Fruit fly (Drosophila melanogaster) whole organism, embryonic: Measurements from ENCODE around the gene Faa.

Source experiments
- Adf1 ChIP-seq: fragments of 200-800 bp; sonication (Bioruptor generic); IDR thresholded peaks from 2 replicates; pipeline ENCODE4 v1.3.6; 2022; ENCODE audit warnings: missing biosample characterization, missing genetic modification characterization
- CG10274 ChIP-seq: fragments of 200-800 bp; sonication (Bioruptor generic); optimal IDR thresholded peaks from 3 replicates; lab custom pipeline; 2017; ENCODE audit warnings: missing biosample characterization, mild to moderate bottlenecking, missing genetic modification characterization
- CG10462 ChIP-seq: fragments of 200-800 bp; sonication (Bioruptor generic); optimal IDR thresholded peaks from 2 replicates; lab custom pipeline; 2016; ENCODE audit warnings: missing biosample characterization, missing genetic modification characterization
- CG12155 ChIP-seq: fragments of 200-800 bp; sonication (Bioruptor generic); optimal IDR thresholded peaks from 3 replicates; lab custom pipeline; 2016; ENCODE audit warnings: missing biosample characterization, missing genetic modification characterization
- CG12236 ChIP-seq: fragments of 200-800 bp; sonication (Bioruptor generic); optimal IDR thresholded peaks from 2 replicates; lab custom pipeline; 2016; ENCODE audit warnings: missing biosample characterization, missing genetic modification characterization
- CG1233 ChIP-seq: fragments of 200-800 bp; sonication (Bioruptor generic); optimal IDR thresholded peaks from 4 replicates; lab custom pipeline; 2018; ENCODE audit warnings: missing biosample characterization, mild to moderate bottlenecking, missing genetic modification characterization
- CG14667 ChIP-seq: fragments of 200-800 bp; sonication (Bioruptor generic); IDR thresholded peaks from 2 replicates; pipeline ENCODE4 v1.3.6; 2022; ENCODE audit warnings: missing biosample characterization, missing genetic modification characterization
- CG15696 ChIP-seq: fragments of 200-800 bp; sonication (Bioruptor generic); optimal IDR thresholded peaks from 2 replicates; lab custom pipeline; 2019; ENCODE audit warnings: missing biosample characterization, mild to moderate bottlenecking, missing genetic modification characterization, moderate library complexity
- CG17361 ChIP-seq: fragments of 200-800 bp; sonication (Bioruptor generic); IDR thresholded peaks from 3 replicates; pipeline ENCODE4 v1.3.6; 2022; ENCODE audit warnings: missing biosample characterization, missing genetic modification characterization
- CG17385 ChIP-seq: fragments of 200-800 bp; sonication (Bioruptor generic); optimal IDR thresholded peaks from 3 replicates; lab custom pipeline; 2018; ENCODE audit warnings: missing biosample characterization, mild to moderate bottlenecking, missing genetic modification characterization
- CG43689 ChIP-seq: fragments of 200-800 bp; sonication (Bioruptor generic); IDR thresholded peaks from 2 replicates; pipeline ENCODE4 v1.3.6; 2022; ENCODE audit warnings: missing biosample characterization, missing genetic modification characterization
- CG4820 ChIP-seq: fragments of 200-800 bp; sonication (Bioruptor generic); optimal IDR thresholded peaks from 3 replicates; lab custom pipeline; 2016; ENCODE audit warnings: missing biosample characterization, missing genetic modification characterization
- CG6791 ChIP-seq: fragments of 200-800 bp; sonication (Bioruptor generic); IDR thresholded peaks from 3 replicates; pipeline ENCODE4 v1.3.6; 2022; ENCODE audit warnings: missing biosample characterization, missing genetic modification characterization; ENCODE audit not compliant: partially characterized antibody
- CG8944 ChIP-seq: fragments of 200-800 bp; sonication (Bioruptor generic); optimal IDR thresholded peaks from 3 replicates; lab custom pipeline; 2016; ENCODE audit warnings: missing biosample characterization, missing genetic modification characterization
- CG9797 ChIP-seq: fragments of 200-800 bp; sonication (Bioruptor generic); optimal IDR thresholded peaks from 3 replicates; lab custom pipeline; 2018; ENCODE audit warnings: missing biosample characterization, mild to moderate bottlenecking, missing genetic modification characterization
- D19A ChIP-seq: fragments of 200-800 bp; optimal IDR thresholded peaks from 3 replicates; lab custom pipeline; 2019; ENCODE audit warnings: missing biosample characterization, mild to moderate bottlenecking, missing genetic modification characterization, moderate library complexity
- Deaf1 ChIP-seq: fragments of 200-800 bp; optimal IDR thresholded peaks from 3 replicates; lab custom pipeline; 2019; ENCODE audit warnings: missing biosample characterization, mild to moderate bottlenecking, missing genetic modification characterization, moderate library complexity
- E2f2 ChIP-seq: fragments of 200-800 bp; sonication (Bioruptor generic); IDR thresholded peaks from 2 replicates; pipeline ENCODE4 v1.3.6; 2022; ENCODE audit warnings: missing biosample characterization, missing genetic modification characterization
- Fer2 ChIP-seq: fragments of 200-800 bp; sonication (Bioruptor generic); optimal IDR thresholded peaks from 2 replicates; lab custom pipeline; 2018; ENCODE audit warnings: missing biosample characterization, mild to moderate bottlenecking, missing genetic modification characterization, moderate library complexity
- GATAe ChIP-seq: fragments of 200-800 bp; sonication (Bioruptor generic); conservative IDR thresholded peaks from 2 replicates; pipeline ENCODE4 v1.3.6; 2022; ENCODE audit warnings: missing biosample characterization, missing genetic modification characterization
- HLH54F ChIP-seq: fragments of 200-800 bp; sonication (Bioruptor generic); optimal IDR thresholded peaks from 3 replicates; lab custom pipeline; 2016; ENCODE audit warnings: missing biosample characterization, missing genetic modification characterization
- Hmx ChIP-seq: fragments of 200-800 bp; sonication (Bioruptor generic); optimal IDR thresholded peaks from 2 replicates; lab custom pipeline; 2016; ENCODE audit warnings: missing biosample characterization, missing genetic modification characterization
- Mad ChIP-seq: fragments of 200-800 bp; sonication (Bioruptor generic); optimal IDR thresholded peaks from 2 replicates; lab custom pipeline; 2016; ENCODE audit warnings: missing biosample characterization, missing genetic modification characterization
- Myb ChIP-seq: fragments of 200-800 bp; sonication (Bioruptor generic); optimal IDR thresholded peaks from 2 replicates; lab custom pipeline; 2016; ENCODE audit warnings: missing biosample characterization, missing genetic modification characterization
- NC2β ChIP-seq: fragments of 200-800 bp; sonication (Bioruptor generic); optimal IDR thresholded peaks from 2 replicates; lab custom pipeline; 2016; ENCODE audit warnings: missing biosample characterization, missing genetic modification characterization
- NFAT ChIP-seq: fragments of 200-800 bp; sonication (Bioruptor generic); IDR thresholded peaks from 2 replicates; pipeline ENCODE4 v1.3.6; 2022; ENCODE audit warnings: missing biosample characterization, missing genetic modification characterization
- Ptx1 ChIP-seq: fragments of 200-800 bp; sonication (Bioruptor generic); IDR thresholded peaks from 2 replicates; pipeline ENCODE4 v1.3.6; 2022; ENCODE audit warnings: missing biosample characterization, missing genetic modification characterization
- Usf ChIP-seq: fragments of 200-800 bp; sonication (Bioruptor generic); optimal IDR thresholded peaks from 2 replicates; lab custom pipeline; 2017; ENCODE audit warnings: missing genotype, missing biosample characterization, missing genetic modification characterization
- Xbp1 ChIP-seq: fragments of 200-800 bp; sonication (Bioruptor generic); optimal IDR thresholded peaks from 3 replicates; lab custom pipeline; 2016; ENCODE audit warnings: missing biosample characterization, mild to moderate bottlenecking, missing genetic modification characterization
- YL-1 ChIP-seq: fragments of 200-800 bp; sonication (Bioruptor generic); optimal IDR thresholded peaks from 3 replicates; lab custom pipeline; 2017; ENCODE audit warnings: missing biosample characterization, mild to moderate bottlenecking, missing genetic modification characterization
- aop ChIP-seq: fragments of 200-800 bp; sonication (Bioruptor generic); IDR thresholded peaks from 2 replicates; pipeline ENCODE4 v1.3.6; 2022; ENCODE audit warnings: missing biosample characterization, missing genetic modification characterization
- cad ChIP-seq: fragments of >200 bp; optimal IDR thresholded peaks from 2 replicates; lab custom pipeline; 2017; ENCODE audit warnings: missing biosample characterization, missing genetic modification characterization
- dimm ChIP-seq: fragments of 200-800 bp; sonication (Bioruptor generic); IDR thresholded peaks from 2 replicates; pipeline ENCODE4 v1.3.6; 2022; ENCODE audit warnings: missing biosample characterization, missing genetic modification characterization
- emc ChIP-seq: fragments of 200-800 bp; sonication (Bioruptor generic); optimal IDR thresholded peaks from 2 replicates; lab custom pipeline; 2016; ENCODE audit warnings: missing biosample characterization, missing genetic modification characterization
- ewg ChIP-seq: fragments of 200-800 bp; sonication (Bioruptor generic); optimal IDR thresholded peaks from 3 replicates; lab custom pipeline; 2017; ENCODE audit warnings: mild to moderate bottlenecking, missing biosample characterization, missing genetic modification reagents, missing genetic modification characterization
- eyg ChIP-seq: fragments of 200-800 bp; sonication (Bioruptor generic); optimal IDR thresholded peaks from 3 replicates; lab custom pipeline; 2016; ENCODE audit warnings: missing biosample characterization, missing genetic modification characterization
- fu2 ChIP-seq: fragments of 200-800 bp; sonication (Bioruptor generic); optimal IDR thresholded peaks from 2 replicates; lab custom pipeline; 2016; ENCODE audit warnings: missing biosample characterization, missing genetic modification characterization
- gce ChIP-seq: fragments of 200-800 bp; sonication (Bioruptor generic); IDR thresholded peaks from 3 replicates; pipeline ENCODE4 v1.3.6; 2022; ENCODE audit warnings: missing biosample characterization, missing genetic modification characterization
- gcm ChIP-seq: fragments of 200-800 bp; sonication (Bioruptor generic); optimal IDR thresholded peaks from 2 replicates; lab custom pipeline; 2019; ENCODE audit warnings: missing biosample characterization, mild to moderate bottlenecking, missing genetic modification characterization, moderate library complexity
- ind ChIP-seq: fragments of 200-800 bp; sonication (Bioruptor generic); optimal IDR thresholded peaks from 3 replicates; lab custom pipeline; 2016; ENCODE audit warnings: missing biosample characterization, missing genetic modification characterization
- insv ChIP-seq, 2 experiments: fragments of 200-800 bp; sonication (Bioruptor generic); optimal IDR thresholded peaks; 3 replicates each; lab custom pipeline; 2016 to 2018; ENCODE audit warnings: missing biosample characterization in 2 of 2, missing genetic modification characterization in 2 of 2
- jing ChIP-seq: fragments of 200-800 bp; sonication (Bioruptor generic); optimal IDR thresholded peaks from 2 replicates; lab custom pipeline; 2018; ENCODE audit warnings: missing biosample characterization, mild to moderate bottlenecking, missing genetic modification characterization
- klu ChIP-seq: fragments of 200-800 bp; sonication (Bioruptor generic); IDR thresholded peaks from 2 replicates; pipeline ENCODE4 v1.3.6; 2022; ENCODE audit warnings: missing biosample characterization, missing genetic modification characterization
- lbe ChIP-seq: fragments of 200-800 bp; sonication (Bioruptor generic); optimal IDR thresholded peaks from 2 replicates; lab custom pipeline; 2016; ENCODE audit warnings: missing biosample characterization, mild to moderate bottlenecking, missing genetic modification characterization
- nerfin-2 ChIP-seq: fragments of 200-800 bp; sonication (Bioruptor generic); IDR thresholded peaks from 2 replicates; pipeline ENCODE4 v1.3.6; 2022; ENCODE audit warnings: missing biosample characterization, missing genetic modification characterization; ENCODE audit not compliant: partially characterized antibody
- prd ChIP-seq, 3 experiments: fragments of >200 bp in 2 of 3; fragments of 200-800 bp in 1 of 3; sonication (Bioruptor generic) in 1 of 3; optimal IDR thresholded peaks in 2 of 3; IDR thresholded peaks in 1 of 3; 2 replicates in 2 of 3; 3 replicates in 1 of 3; pipeline versions ENCODE4 v1.3.6 to Lab custom; 2017 to 2022; ENCODE audit warnings: missing biosample characterization in 1 of 3, missing genetic modification characterization in 1 of 3
- psq ChIP-seq: fragments of 200-800 bp; sonication (Bioruptor generic); optimal IDR thresholded peaks from 2 replicates; lab custom pipeline; 2017; ENCODE audit warnings: missing biosample characterization, missing genetic modification characterization
- salm ChIP-seq: fragments of 200-800 bp; sonication (Bioruptor generic); optimal IDR thresholded peaks from 2 replicates; lab custom pipeline; 2018; ENCODE audit warnings: missing biosample characterization, mild to moderate bottlenecking, missing genetic modification characterization
- sna ChIP-seq: fragments of 200-800 bp; sonication (Bioruptor generic); IDR thresholded peaks from 2 replicates; pipeline ENCODE4 v1.3.6; 2022; ENCODE audit warnings: missing biosample characterization, missing genetic modification characterization; ENCODE audit not compliant: partially characterized antibody
- ssp ChIP-seq: fragments of 200-800 bp; sonication (Bioruptor generic); IDR thresholded peaks from 2 replicates; pipeline ENCODE4 v1.3.6; 2022; ENCODE audit warnings: missing biosample characterization, missing genetic modification characterization
- tio ChIP-seq: fragments of 200-800 bp; sonication (Bioruptor generic); optimal IDR thresholded peaks from 2 replicates; lab custom pipeline; 2017; ENCODE audit warnings: missing biosample characterization, missing genetic modification characterization, inconsistent platforms
- vnd ChIP-seq: fragments of 200-800 bp; sonication (Bioruptor generic); IDR thresholded peaks from 3 replicates; pipeline ENCODE4 v1.3.6; 2022; ENCODE audit warnings: missing biosample characterization, missing genetic modification characterization; ENCODE audit not compliant: partially characterized antibody

Faa gene

dm6 chr3L:4071561-4072049, 2.1 kb downstream of the Faa start, which contains the start of gene wit (continued):
- no peak for TF ChIP-seq Fer2 (tag; lab: Kevin White, UChicago)
- TF ChIP-seq Ptx1 (GFP tag; lab: Robert Waterston, UW): no peak
- TF ChIP-seq E2f2: peak; percentile 17; the same call in 1 of the 2 replicates
- no peak for TF ChIP-seq aop (GFP tag; lab: Robert Waterston, UW)
- no peak for TF ChIP-seq CG12155
- no peak for TF ChIP-seq emc (GFP tag; lab: Kevin White, UChicago)
- TF ChIP-seq Xbp1 (GFP tag; lab: Kevin White, UChicago): peak; percentile 42
- TF ChIP-seq CG12236 (GFP tag; lab: Kevin White, UChicago): no peak
- TF ChIP-seq CG15696: no peak
- TF ChIP-seq psq (GFP tag; lab: Kevin White, UChicago): peak; percentile 92
- TF ChIP-seq dimm (GFP tag; lab: Robert Waterston, UW): no peak
- TF ChIP-seq fu2 (GFP tag; lab: Kevin White, UChicago): no peak
- TF ChIP-seq CG14667 (GFP tag; lab: Robert Waterston, UW): no peak
- TF ChIP-seq CG9797 (GFP tag; lab: Kevin White, UChicago): no peak
- no peak for TF ChIP-seq CG6791 (GFP tag; lab: Robert Waterston, UW)
- no peak for TF ChIP-seq Usf
- TF ChIP-seq gce (GFP tag; lab: Robert Waterston, UW): peak; percentile 21; the same call in 1 of the 3 replicates
- TF ChIP-seq Deaf1 (tag; lab: Kevin White, UChicago): peak; percentile 30
- no peak for TF ChIP-seq CG4820 (GFP tag; lab: Kevin White, UChicago)
- TF ChIP-seq salm: no peak
- TF ChIP-seq Hmx (GFP tag; lab: Kevin White, UChicago): no peak
- TF ChIP-seq eyg (GFP tag; lab: Kevin White, UChicago): peak; percentile 41
- no peak for TF ChIP-seq insv (GFP tag; optimal IDR thresholded peaks at IDR 0.05; lab: Kevin White, UChicago)
- no peak for TF ChIP-seq CG43689 (GFP tag; lab: Robert Waterston, UW)
- TF ChIP-seq Mad: peak; percentile 6
- no peak for TF ChIP-seq CG1233 (GFP tag; lab: Kevin White, UChicago)
- TF ChIP-seq CG17361 (GFP tag; lab: Robert Waterston, UW): no peak
- TF ChIP-seq CG10274: no peak
- TF ChIP-seq nerfin-2 (GFP tag; lab: Robert Waterston, UW): no peak
- TF ChIP-seq D19A (tag; lab: Kevin White, UChicago): no peak
- TF ChIP-seq CG17385 (GFP tag; lab: Kevin White, UChicago): peak; percentile 73
- TF ChIP-seq Myb (GFP tag; lab: Kevin White, UChicago): no peak
- no peak for TF ChIP-seq vnd
- no peak for TF ChIP-seq ewg (GFP tag; lab: Kevin White, UChicago)
- peak; percentile 70 for TF ChIP-seq sna (GFP tag; lab: Robert Waterston, UW)
- no peak for TF ChIP-seq CG10462
- TF ChIP-seq Adf1 (GFP tag; lab: Robert Waterston, UW): peak; percentile 45; the same call in 1 of the 2 replicates
- TF ChIP-seq NFAT: no peak
- TF ChIP-seq HLH54F (GFP tag; lab: Kevin White, UChicago): no peak
- no peak for TF ChIP-seq GATAe
- no peak for TF ChIP-seq klu (GFP tag; lab: Robert Waterston, UW)
- TF ChIP-seq lbe (GFP tag; lab: Kevin White, UChicago): peak; percentile 83
- no peak for TF ChIP-seq gcm (GFP tag; lab: Kevin White, UChicago)
- no peak for TF ChIP-seq tio
- no peak for TF ChIP-seq cad (GFP tag; lab: Kevin White, UChicago)
- no peak for TF ChIP-seq CG8944
- TF ChIP-seq prd (optimal IDR thresholded peaks at IDR 0.05; lab: Kevin White, UChicago): no peak
- TF ChIP-seq prd (GFP tag; IDR thresholded peaks at IDR 0.05; lab: Robert Waterston, UW): no peak
- no peak for TF ChIP-seq ind
- peak; percentile 9 for TF ChIP-seq YL-1
- no peak for TF ChIP-seq ssp (GFP tag; lab: Robert Waterston, UW)
- no peak for TF ChIP-seq NC2β (GFP tag; lab: Kevin White, UChicago)
- TF ChIP-seq jing (GFP tag; lab: Kevin White, UChicago): no peak
